Fruit fly (Drosophila melanogaster) whole organism, embryonic: ENCODE results near the gene AhcyL1.

Experiments
- Adf1 ChIP-seq: fragments of 200-800 bp; sonication (Bioruptor generic); IDR thresholded peaks from 2 replicates; pipeline ENCODE4 v1.3.6; 2022; ENCODE audit warnings: missing biosample characterization, missing genetic modification characterization
- Aef1 ChIP-seq: fragments of 200-800 bp; sonication (Bioruptor generic); IDR thresholded peaks from 3 replicates; pipeline ENCODE4 v1.3.6; 2022; ENCODE audit warnings: missing biosample characterization, missing genetic modification characterization
- Asciz ChIP-seq: fragments of 200-800 bp; sonication (Bioruptor generic); optimal IDR thresholded peaks from 2 replicates; lab custom pipeline; 2017; ENCODE audit warnings: missing biosample characterization, mild to moderate bottlenecking, missing genetic modification characterization, missing genetic modification reagents
- Atf-2 ChIP-seq: fragments of 200-800 bp; sonication (Bioruptor generic); optimal IDR thresholded peaks from 2 replicates; lab custom pipeline; 2016; ENCODE audit warnings: missing biosample characterization, missing genetic modification characterization
- Awh ChIP-seq: fragments of 200-800 bp; sonication (Bioruptor generic); IDR thresholded peaks from 2 replicates; pipeline ENCODE4, ENCODE4 v1.3.6; 2022; ENCODE audit warnings: missing biosample characterization, missing genetic modification characterization
- CG10431 ChIP-seq: fragments of 200-800 bp; sonication (Bioruptor generic); optimal IDR thresholded peaks from 3 replicates; lab custom pipeline; 2018; ENCODE audit warnings: missing biosample characterization, mild to moderate bottlenecking, missing genetic modification characterization
- CG10565 ChIP-seq: fragments of 200-800 bp; sonication (Bioruptor generic); optimal IDR thresholded peaks from 3 replicates; lab custom pipeline; 2016; ENCODE audit warnings: missing biosample characterization, mild to moderate bottlenecking, missing genetic modification characterization
- CG11093 ChIP-seq: fragments of 200-800 bp; sonication (Bioruptor generic); IDR thresholded peaks from 3 replicates; pipeline ENCODE4 v1.3.6; 2022; ENCODE audit warnings: missing biosample characterization, missing genetic modification characterization
- CG11456 ChIP-seq: fragments of 200-800 bp; sonication (Bioruptor generic); IDR thresholded peaks from 3 replicates; pipeline ENCODE4 v1.3.6; 2022; ENCODE audit warnings: missing biosample characterization, missing genetic modification characterization
- CG12071 ChIP-seq: fragments of 200-800 bp; sonication (Bioruptor generic); optimal IDR thresholded peaks from 3 replicates; lab custom pipeline; 2018; ENCODE audit warnings: missing biosample characterization, mild to moderate bottlenecking, missing genetic modification characterization
- CG12391 ChIP-seq: fragments of 200-800 bp; sonication (Bioruptor generic); optimal IDR thresholded peaks from 3 replicates; lab custom pipeline; 2018; ENCODE audit warnings: missing biosample characterization, mild to moderate bottlenecking, missing genetic modification characterization, moderate library complexity
- CG15269 ChIP-seq: fragments of 200-800 bp; sonication (Bioruptor generic); optimal IDR thresholded peaks from 2 replicates; lab custom pipeline; 2018; ENCODE audit warnings: missing biosample characterization, mild to moderate bottlenecking, missing genetic modification characterization, moderate library complexity
- CG15696 ChIP-seq: fragments of 200-800 bp; sonication (Bioruptor generic); optimal IDR thresholded peaks from 2 replicates; lab custom pipeline; 2019; ENCODE audit warnings: missing biosample characterization, mild to moderate bottlenecking, missing genetic modification characterization, moderate library complexity
- CG17829 ChIP-seq: fragments of 200-800 bp; optimal IDR thresholded peaks from 2 replicates; lab custom pipeline; 2019; ENCODE audit warnings: missing biosample characterization, mild to moderate bottlenecking, missing genetic modification characterization, moderate library complexity
- CG2120 ChIP-seq: fragments of 200-800 bp; sonication (Bioruptor generic); optimal IDR thresholded peaks from 3 replicates; lab custom pipeline; 2016; ENCODE audit warnings: missing biosample characterization, missing genetic modification characterization
- CG3163 ChIP-seq: fragments of 200-800 bp; sonication (Bioruptor generic); optimal IDR thresholded peaks from 3 replicates; lab custom pipeline; 2016; ENCODE audit warnings: missing biosample characterization, missing genetic modification characterization
- CG4617 ChIP-seq: fragments of 200-800 bp; sonication (Bioruptor generic); optimal IDR thresholded peaks from 3 replicates; lab custom pipeline; 2016; ENCODE audit warnings: missing biosample characterization, missing genetic modification characterization, borderline replicate concordance
- CG4730 ChIP-seq: fragments of 200-800 bp; sonication (Bioruptor generic); IDR thresholded peaks from 2 replicates; pipeline ENCODE4 v1.3.6; 2022; ENCODE audit warnings: missing biosample characterization, missing genetic modification characterization
- CG5180 ChIP-seq: fragments of 200-800 bp; sonication (Bioruptor generic); optimal IDR thresholded peaks from 3 replicates; lab custom pipeline; 2017; ENCODE audit warnings: missing biosample characterization, missing genetic modification characterization, mild to moderate bottlenecking, moderate library complexity, missing genetic modification reagents
- CG6254 ChIP-seq: fragments of 200-800 bp; sonication (Bioruptor generic); optimal IDR thresholded peaks from 3 replicates; lab custom pipeline; 2017; ENCODE audit warnings: mild to moderate bottlenecking, missing biosample characterization, missing genetic modification reagents, missing genetic modification characterization
- CG6654 ChIP-seq: fragments of 200-800 bp; sonication (Bioruptor generic); optimal IDR thresholded peaks from 2 replicates; lab custom pipeline; 2017; ENCODE audit warnings: missing biosample characterization, mild to moderate bottlenecking, missing genetic modification characterization
- CG6765 ChIP-seq: fragments of 200-800 bp; sonication (Bioruptor generic); optimal IDR thresholded peaks from 3 replicates; lab custom pipeline; 2017; ENCODE audit warnings: missing biosample characterization, mild to moderate bottlenecking, missing genetic modification characterization
- CG8089 ChIP-seq: fragments of 200-800 bp; sonication (Bioruptor generic); optimal IDR thresholded peaks from 3 replicates; lab custom pipeline; 2016; ENCODE audit warnings: missing biosample characterization, missing genetic modification characterization
- CG8765 ChIP-seq: fragments of 200-800 bp; sonication (Bioruptor generic); IDR thresholded peaks from 2 replicates; pipeline ENCODE4 v1.3.6; 2022; ENCODE audit warnings: missing biosample characterization, missing genetic modification characterization
- CG8944 ChIP-seq: fragments of 200-800 bp; sonication (Bioruptor generic); optimal IDR thresholded peaks from 3 replicates; lab custom pipeline; 2016; ENCODE audit warnings: missing biosample characterization, missing genetic modification characterization
- CG9609 ChIP-seq: fragments of 200-800 bp; sonication (Bioruptor generic); optimal IDR thresholded peaks from 3 replicates; lab custom pipeline; 2016; ENCODE audit warnings: missing biosample characterization, missing genetic modification characterization
- CHES-1-like ChIP-seq: fragments of 200-800 bp; sonication (Bioruptor generic); optimal IDR thresholded peaks from 2 replicates; lab custom pipeline; 2016; ENCODE audit warnings: missing biosample characterization, missing genetic modification characterization
- CkIIα-i1 ChIP-seq: fragments of 200-800 bp; sonication (Bioruptor generic); IDR thresholded peaks from 2 replicates; pipeline ENCODE4 v1.3.6; 2022; ENCODE audit warnings: missing biosample characterization, missing genetic modification characterization
- Dbx ChIP-seq: fragments of 200-800 bp; sonication (Bioruptor generic); IDR thresholded peaks from 3 replicates; pipeline ENCODE4 v1.3.6; 2022; ENCODE audit warnings: missing biosample characterization, missing genetic modification characterization
- Dp ChIP-seq: fragments of 200-800 bp; sonication (Bioruptor generic); optimal IDR thresholded peaks from 2 replicates; lab custom pipeline; 2018; ENCODE audit warnings: missing biosample characterization, mild to moderate bottlenecking, missing genetic modification characterization, moderate library complexity
- Elba2 ChIP-seq: fragments of 200-800 bp; sonication (Bioruptor generic); optimal IDR thresholded peaks from 3 replicates; lab custom pipeline; 2016; ENCODE audit warnings: missing biosample characterization, missing genetic modification characterization
- HLH54F ChIP-seq: fragments of 200-800 bp; sonication (Bioruptor generic); optimal IDR thresholded peaks from 3 replicates; lab custom pipeline; 2016; ENCODE audit warnings: missing biosample characterization, missing genetic modification characterization
- Hr39 ChIP-seq: fragments of >200 bp; optimal IDR thresholded peaks from 2 replicates; lab custom pipeline; 2017
- Jarid2 ChIP-seq: fragments of 200-800 bp; sonication (Bioruptor generic); optimal IDR thresholded peaks from 3 replicates; lab custom pipeline; 2017; ENCODE audit warnings: mild to moderate bottlenecking, missing biosample characterization, missing genetic modification reagents, missing genetic modification characterization
- Lhr ChIP-seq: fragments of 200-800 bp; sonication (Bioruptor generic); optimal IDR thresholded peaks from 3 replicates; lab custom pipeline; 2017; ENCODE audit warnings: mild to moderate bottlenecking, missing biosample characterization, missing genetic modification reagents, missing genetic modification characterization
- Sox102F ChIP-seq: fragments of 200-800 bp; sonication (Bioruptor generic); optimal IDR thresholded peaks from 2 replicates; lab custom pipeline; 2018; ENCODE audit warnings: missing biosample characterization, mild to moderate bottlenecking, missing genetic modification characterization, moderate library complexity
- amos ChIP-seq: fragments of 200-800 bp; sonication (Bioruptor generic); IDR thresholded peaks from 2 replicates; pipeline ENCODE4 v1.3.6; 2022; ENCODE audit warnings: missing biosample characterization, missing genetic modification characterization; ENCODE audit not compliant: partially characterized antibody
- ase ChIP-seq: fragments of 200-800 bp; sonication (Bioruptor generic); IDR thresholded peaks from 3 replicates; pipeline ENCODE4 v1.3.6; 2022; ENCODE audit warnings: missing biosample characterization, missing genetic modification characterization
- cas ChIP-seq: fragments of 200-800 bp; sonication (Bioruptor generic); IDR thresholded peaks from 2 replicates; pipeline ENCODE4 v1.3.6; 2022; ENCODE audit warnings: missing biosample characterization, missing genetic modification characterization
- chn ChIP-seq: fragments of 200-800 bp; sonication (Bioruptor generic); optimal IDR thresholded peaks from 2 replicates; lab custom pipeline; 2016; ENCODE audit warnings: missing biosample characterization, missing genetic modification characterization
- dysf ChIP-seq: fragments of 200-800 bp; sonication (Bioruptor generic); IDR thresholded peaks from 3 replicates; pipeline ENCODE4 v1.3.6; 2022; ENCODE audit warnings: missing biosample characterization, missing genetic modification characterization
- fd3F ChIP-seq: fragments of 200-800 bp; sonication (Bioruptor generic); optimal IDR thresholded peaks from 2 replicates; lab custom pipeline; 2018; ENCODE audit warnings: missing biosample characterization, mild to moderate bottlenecking, missing genetic modification characterization, moderate library complexity
- gcm2 ChIP-seq: fragments of 200-800 bp; sonication (Bioruptor generic); optimal IDR thresholded peaks from 2 replicates; lab custom pipeline; 2016; ENCODE audit warnings: missing biosample characterization, missing genetic modification characterization
- ken ChIP-seq: fragments of 200-800 bp; sonication (Bioruptor generic); IDR thresholded peaks from 3 replicates; pipeline ENCODE4 v1.3.6; 2022; ENCODE audit warnings: missing biosample characterization, missing genetic modification characterization
- pho ChIP-seq: fragments of 200-800 bp; sonication (Bioruptor generic); optimal IDR thresholded peaks from 2 replicates; lab custom pipeline; 2016; ENCODE audit warnings: missing biosample characterization, missing genetic modification characterization
- pros ChIP-seq: fragments of 200-800 bp; sonication (Bioruptor generic); optimal IDR thresholded peaks from 3 replicates; lab custom pipeline; 2019; ENCODE audit warnings: missing biosample characterization, mild to moderate bottlenecking, missing genetic modification characterization, moderate library complexity
- psq ChIP-seq: fragments of 200-800 bp; sonication (Bioruptor generic); optimal IDR thresholded peaks from 2 replicates; lab custom pipeline; 2017; ENCODE audit warnings: missing biosample characterization, missing genetic modification characterization
- sima ChIP-seq: fragments of 200-800 bp; sonication (Bioruptor generic); optimal IDR thresholded peaks from 2 replicates; lab custom pipeline; 2016; ENCODE audit warnings: missing biosample characterization, missing genetic modification characterization
- slou ChIP-seq: fragments of 200-800 bp; sonication (Bioruptor generic); optimal IDR thresholded peaks from 3 replicates; lab custom pipeline; 2016; ENCODE audit warnings: missing biosample characterization, missing genetic modification characterization
- sna ChIP-seq: fragments of 200-800 bp; sonication (Bioruptor generic); IDR thresholded peaks from 2 replicates; pipeline ENCODE4 v1.3.6; 2022; ENCODE audit warnings: missing biosample characterization, missing genetic modification characterization; ENCODE audit not compliant: partially characterized antibody
- ttk ChIP-seq: fragments of 200-800 bp; sonication (Bioruptor generic); IDR thresholded peaks from 2 replicates; pipeline ENCODE4 v2.1.2; 2022; ENCODE audit warnings: missing biosample characterization, missing genetic modification characterization

AhcyL1 gene

dm6 chr3L:2773968-2774461 is 1.9 kb upstream of the AhcyL1 start, which contains the start of the genes CG12093 and Atg2 (continued):
- TF ChIP-seq psq (peak; percentile 83), CG8765 (GFP tag; lab: Robert Waterston, UW) (peak; percentile 85; the same call in 1 of the 2 replicates), amos (GFP tag; lab: Robert Waterston, UW) (peak; percentile 24; the same call in 1 of the 2 replicates), slou (peak; percentile 90), CG4617 (peak; percentile 79), Sox102F (GFP tag; lab: Kevin White, UChicago) (peak; percentile 95), Dp (GFP tag; lab: Kevin White, UChicago) (peak; percentile 41), Dbx (GFP tag; lab: Robert Waterston, UW) (peak; percentile 94), CG6254 (GFP tag; lab: Kevin White, UChicago) (peak; percentile 67), CG6765 (GFP tag; lab: Kevin White, UChicago) (peak; percentile 74), ken (GFP tag; lab: Robert Waterston, UW) (peak; percentile 94), Asciz (GFP tag; lab: Kevin White, UChicago) (peak; percentile 86), CG8089 (GFP tag; lab: Kevin White, UChicago) (peak; percentile 41), CHES-1-like (GFP tag; lab: Kevin White, UChicago) (peak; percentile 69), CG15269 (peak; percentile 95), CG15696 (peak; percentile 90), HLH54F (GFP tag; lab: Kevin White, UChicago) (peak; percentile 89), CG2120 (peak; percentile 95), CG11456 (GFP tag; lab: Robert Waterston, UW) (peak; percentile 96), sna (GFP tag; lab: Robert Waterston, UW) (no peak), Aef1 (GFP tag; lab: Robert Waterston, UW) (peak; percentile 93), Adf1 (GFP tag; lab: Robert Waterston, UW) (peak; percentile 75), CG10565 (GFP tag; lab: Kevin White, UChicago) (peak; percentile 50), Elba2 (peak; percentile 47), gcm2 (GFP tag; lab: Kevin White, UChicago) (peak; percentile 61), CG12071 (GFP tag; lab: Kevin White, UChicago) (peak; percentile 61), cas (peak; percentile 89), pros (no peak), CG11093 (GFP tag; lab: Robert Waterston, UW) (peak; percentile 89), CG8944 (GFP tag; lab: Kevin White, UChicago) (peak; percentile 60), CG3163 (peak; percentile 40), fd3F (peak; percentile 92), CG10431 (GFP tag; lab: Kevin White, UChicago) (peak; percentile 65), sima (GFP tag; lab: Kevin White, UChicago) (no peak), Atf-2 (GFP tag; lab: Kevin White, UChicago) (peak; percentile 80), CG6654 (GFP tag; lab: Kevin White, UChicago) (peak; percentile 70), CG9609 (GFP tag; lab: Kevin White, UChicago) (peak; percentile 45), dysf (GFP tag; lab: Robert Waterston, UW) (peak; percentile 95), Lhr (GFP tag; lab: Kevin White, UChicago) (peak; percentile 73), ase (GFP tag; lab: Robert Waterston, UW) (peak; percentile 93), CkIIα-i1 (GFP tag; lab: Robert Waterston, UW) (no peak), Hr39 (no peak), ttk (peak; percentile 92), CG17829 (tag; lab: Kevin White, UChicago) (peak; percentile 94), Jarid2 (GFP tag; lab: Kevin White, UChicago) (peak; percentile 49), pho (GFP tag; lab: Kevin White, UChicago) (peak; percentile 86), CG4730 (GFP tag; lab: Robert Waterston, UW) (peak; percentile 92), CG12391 (tag; lab: Kevin White, UChicago) (peak; percentile 96), Awh (GFP tag; lab: Robert Waterston, UW) (peak; percentile 92), CG5180 (GFP tag; lab: Kevin White, UChicago) (peak; percentile 45), chn (GFP tag; lab: Kevin White, UChicago) (peak; percentile 89)
